Worm (Caenorhabditis elegans): ENCODE measurements around the gene clc-20.

DNA sequence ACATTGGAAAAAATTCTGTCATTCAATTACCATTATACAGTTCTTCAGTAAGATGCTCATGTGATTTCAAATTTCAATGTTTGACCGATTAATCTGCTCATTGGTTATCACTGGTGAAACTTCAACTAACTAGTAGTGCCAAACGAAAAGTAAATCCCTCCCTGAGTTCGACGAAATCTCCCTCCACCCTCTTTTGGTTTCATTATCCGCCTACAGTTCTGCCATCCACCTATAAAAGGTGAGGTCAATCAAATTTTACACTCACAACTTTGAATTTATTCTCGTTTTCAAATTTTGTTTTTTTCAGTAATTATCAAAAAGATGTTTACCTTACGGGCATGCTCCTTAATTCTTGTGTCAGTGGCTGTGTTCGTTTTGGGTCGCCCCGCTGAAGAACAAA, 29.8 kb upstream of the clc-20 start, which contains the start of gene far-8:
- TF ChIP-seq nhr-77 (tag; optimal IDR thresholded peaks at IDR 0.05), result no peak
- TF ChIP-seq dpl-1 (GFP tag; optimal IDR thresholded peaks at IDR 0.05), result no peak
- TF ChIP-seq lsy-2 (tag; optimal IDR thresholded peaks at IDR 0.05), result no peak
- no peak for TF ChIP-seq mep-1 (tag; optimal IDR thresholded peaks at IDR 0.05)
- TF ChIP-seq ama-1 (optimal IDR thresholded peaks at IDR 0.05), result no peak
- no peak for TF ChIP-seq lir-3 (tag; optimal IDR thresholded peaks at IDR 0.05)
- TF ChIP-seq F49E8.2 (tag; optimal IDR thresholded peaks at IDR 0.05; ENCODE audit: borderline replicate concordance), result no peak
- no peak for TF ChIP-seq saeg-2 (GFP tag; IDR thresholded peaks at IDR 0.05)
- TF ChIP-seq mxl-3 (GFP tag; optimal IDR thresholded peaks at IDR 0.05), result no peak
- no peak for TF ChIP-seq egl-27 (tag; optimal IDR thresholded peaks at IDR 0.05)
- no peak for TF ChIP-seq snpc-4 (tag; optimal IDR thresholded peaks at IDR 0.05)
- TF ChIP-seq T26A8.4 (GFP tag; IDR thresholded peaks at IDR 0.05), result no peak

All from whole organism, L4 larva.